Worm (Caenorhabditis elegans) whole organism, L3 larva: Measurements from ENCODE around the gene usp-50.

Source experiments
- R02D3.7 ChIP-seq: fragments of 150-350 bp; optimal IDR thresholded peaks from 2 replicates; lab custom pipeline; 2014; ENCODE audit warnings: missing biosample characterization, missing genetic modification characterization
- ZK546.5 ChIP-seq: sonication (generic microtip); optimal IDR thresholded peaks from 2 replicates; lab custom pipeline; 2017; ENCODE audit warnings: missing biosample characterization, missing genetic modification characterization
- aly-2 ChIP-seq: fragments of 150-350 bp; optimal IDR thresholded peaks from 2 replicates; lab custom pipeline; 2014; ENCODE audit warnings: missing biosample characterization, missing genetic modification characterization
- ama-1 ChIP-seq: fragments of 150-350 bp; optimal IDR thresholded peaks from 2 replicates; lab custom pipeline; 2018
- ceh-16 ChIP-seq: sonication (generic microtip); optimal IDR thresholded peaks from 2 replicates; lab custom pipeline; 2017; ENCODE audit warnings: missing biosample characterization, missing genetic modification characterization
- ceh-28 ChIP-seq: fragments of 150-350 bp; optimal IDR thresholded peaks from 2 replicates; lab custom pipeline; 2014; ENCODE audit warnings: missing biosample characterization, missing genetic modification reagents, missing genetic modification characterization
- ceh-9 ChIP-seq: sonication (generic microtip); optimal IDR thresholded peaks from 2 replicates; lab custom pipeline; 2018; ENCODE audit warnings: missing biosample characterization, missing genetic modification characterization
- daf-12 ChIP-seq: fragments of 150-350 bp; optimal IDR thresholded peaks from 2 replicates; lab custom pipeline; 2014; ENCODE audit warnings: missing biosample characterization, missing genetic modification reagents, missing genetic modification characterization
- egl-5 ChIP-seq: fragments of 150-350 bp; optimal IDR thresholded peaks from 2 replicates; lab custom pipeline; 2017; ENCODE audit warnings: missing biosample characterization, missing genetic modification reagents, missing genetic modification characterization, inconsistent platforms
- elt-2 ChIP-seq: sonication (generic microtip); optimal IDR thresholded peaks from 2 replicates; lab custom pipeline; 2016; ENCODE audit warnings: missing genetic modification reagents, mild to moderate bottlenecking, missing genetic modification characterization, missing compliant biosample characterization
- elt-3 ChIP-seq, 3 experiments: fragments of 150-350 bp in 1 of 3; sonication (generic microtip) in 2 of 3; optimal IDR thresholded peaks; 2 replicates in 2 of 3; 4 replicates in 1 of 3; lab custom pipeline; 2014 to 2017; ENCODE audit warnings: missing biosample characterization in 3 of 3, missing genetic modification characterization in 3 of 3
- fkh-10 ChIP-seq: sonication (generic microtip); optimal IDR thresholded peaks from 2 replicates; lab custom pipeline; 2017; ENCODE audit warnings: missing biosample characterization, missing genetic modification reagents, missing genetic modification characterization
- fos-1 ChIP-seq: fragments of 150-350 bp; optimal IDR thresholded peaks from 2 replicates; lab custom pipeline; 2014; ENCODE audit warnings: missing biosample characterization, missing genetic modification characterization
- hmg-11 ChIP-seq: sonication (generic microtip); optimal IDR thresholded peaks from 2 replicates; lab custom pipeline; 2016; ENCODE audit warnings: missing genetic modification characterization, missing compliant biosample characterization
- jun-1 ChIP-seq: fragments of 150-350 bp; optimal IDR thresholded peaks from 2 replicates; lab custom pipeline; 2014; ENCODE audit warnings: missing biosample characterization, missing genetic modification reagents, missing genetic modification characterization
- lin-15B ChIP-seq: fragments of 150-350 bp; optimal IDR thresholded peaks from 2 replicates; lab custom pipeline; 2014; ENCODE audit warnings: missing biosample characterization, missing genetic modification characterization
- lin-39 ChIP-seq: fragments of 150-350 bp; optimal IDR thresholded peaks from 2 replicates; lab custom pipeline; 2018; ENCODE audit warnings: missing biosample characterization, missing genetic modification reagents, missing genetic modification characterization
- mdl-1 ChIP-seq: fragments of 150-350 bp; optimal IDR thresholded peaks from 2 replicates; lab custom pipeline; 2014; ENCODE audit warnings: missing biosample characterization, missing genetic modification characterization
- nfya-1 ChIP-seq: sonication (generic microtip); optimal IDR thresholded peaks from 2 replicates; lab custom pipeline; 2017; ENCODE audit warnings: missing genetic modification characterization, mild to moderate bottlenecking, missing compliant biosample characterization, antibody characterized with exemption, moderate library complexity; ENCODE audit not compliant: insufficient read depth
- nhr-12 ChIP-seq: fragments of 150-350 bp; optimal IDR thresholded peaks from 2 replicates; lab custom pipeline; 2014; ENCODE audit warnings: missing biosample characterization, missing genetic modification characterization
- nhr-25 ChIP-seq: sonication (generic microtip); optimal IDR thresholded peaks from 2 replicates; lab custom pipeline; 2017; ENCODE audit warnings: missing biosample characterization, missing genetic modification characterization
- nhr-43 ChIP-seq: sonication (generic microtip); optimal IDR thresholded peaks from 2 replicates; lab custom pipeline; 2016; ENCODE audit warnings: mild to moderate bottlenecking, missing genetic modification characterization, missing compliant biosample characterization; ENCODE audit not compliant: poor library complexity, severe bottlenecking
- nhr-67 ChIP-seq: fragments of 150-350 bp; optimal IDR thresholded peaks from 2 replicates; lab custom pipeline; 2014; ENCODE audit warnings: missing biosample characterization, missing genetic modification characterization
- nhr-76 ChIP-seq: fragments of 150-350 bp; sonication (generic microtip); optimal IDR thresholded peaks from 5 replicates; lab custom pipeline; 2014; ENCODE audit warnings: missing biosample characterization, missing genetic modification characterization
- nhr-77 ChIP-seq: fragments of 150-350 bp; optimal IDR thresholded peaks from 2 replicates; lab custom pipeline; 2014; ENCODE audit warnings: missing biosample characterization, missing genetic modification characterization
- pha-4 ChIP-seq: fragments of 150-350 bp; optimal IDR thresholded peaks from 2 replicates; lab custom pipeline; 2014; ENCODE audit warnings: missing biosample characterization, missing genetic modification reagents, missing genetic modification characterization
- pqm-1 ChIP-seq: fragments of 150-350 bp; optimal IDR thresholded peaks from 2 replicates; lab custom pipeline; 2017; ENCODE audit warnings: missing biosample characterization, missing genetic modification characterization, inconsistent platforms
- sea-2 ChIP-seq: fragments of 150-350 bp; sonication (generic microtip); optimal IDR thresholded peaks from 4 replicates; lab custom pipeline; 2014; ENCODE audit warnings: missing biosample characterization, missing genetic modification reagents, missing genetic modification characterization
- skn-1 ChIP-seq: fragments of 150-350 bp; optimal IDR thresholded peaks from 2 replicates; lab custom pipeline; 2014; ENCODE audit warnings: missing biosample characterization, missing genetic modification characterization
- tbx-2 ChIP-seq: sonication (generic microtip); optimal IDR thresholded peaks from 2 replicates; lab custom pipeline; 2016; ENCODE audit warnings: mild to moderate bottlenecking, missing genetic modification characterization, missing compliant biosample characterization
- ztf-11 ChIP-seq: fragments of 150-350 bp; optimal IDR thresholded peaks from 2 replicates; lab custom pipeline; 2014; ENCODE audit warnings: missing biosample characterization, missing genetic modification characterization
- ztf-4 ChIP-seq: fragments of 150-350 bp; optimal IDR thresholded peaks from 2 replicates; lab custom pipeline; 2014; ENCODE audit warnings: missing biosample characterization, missing genetic modification characterization

Gene usp-50

ce11 chrV:17979789-17980188, 55.1 kb downstream of the usp-50 start, which contains the start of gene snx-6:
snx-6 (minus strand) TSS chrV:17980082.
- no peak for TF ChIP-seq sea-2 (GFP tag; lab: Kevin White, UChicago)
- TF ChIP-seq nhr-43 (tag; lab: Kevin White, UChicago) = no peak
- TF ChIP-seq ama-1 = no peak
- no peak for TF ChIP-seq lin-15B (tag; lab: Kevin White, UChicago)
- no peak for TF ChIP-seq nfya-1 (tag; lab: Kevin White, UChicago)
- no peak for TF ChIP-seq nhr-67 (tag; lab: Kevin White, UChicago)
- TF ChIP-seq daf-12 (tag; lab: Kevin White, UChicago) = no peak
- no peak for TF ChIP-seq R02D3.7
- TF ChIP-seq ceh-9 = no peak
- no peak for TF ChIP-seq ztf-4
- TF ChIP-seq ZK546.5 (tag; lab: Kevin White, UChicago) = no peak
- no peak for TF ChIP-seq pqm-1 (tag; lab: Kevin White, UChicago)
- TF ChIP-seq nhr-77 (tag; lab: Kevin White, UChicago) = no peak
- no peak for TF ChIP-seq skn-1 (tag; lab: Kevin White, UChicago)
- no peak for TF ChIP-seq jun-1 (tag; lab: Kevin White, UChicago)
- TF ChIP-seq fos-1 (tag; lab: Kevin White, UChicago) = no peak
- TF ChIP-seq ceh-28 (tag; lab: Kevin White, UChicago) = no peak
- no peak for TF ChIP-seq aly-2 (tag; lab: Kevin White, UChicago)
- TF ChIP-seq nhr-76 (tag; lab: Kevin White, UChicago) = no peak

- TF ChIP-seq ceh-28 (tag; lab: Kevin White, UChicago) = peak; percentile 59
- TF ChIP-seq ceh-16 (tag; lab: Kevin White, UChicago) = no peak
- TF ChIP-seq nhr-25 (tag; lab: Kevin White, UChicago) = peak; percentile 1
- peak; percentile 30 for TF ChIP-seq jun-1 (tag; lab: Kevin White, UChicago)
- no peak for TF ChIP-seq elt-3 (tag; optimal IDR thresholded peaks at IDR 0.05; lab: Kevin White, UChicago)
- TF ChIP-seq skn-1 (tag; lab: Kevin White, UChicago) = peak; percentile 9
- TF ChIP-seq pha-4 (tag; lab: Kevin White, UChicago) = peak; percentile 25
- peak; percentile 27 for TF ChIP-seq lin-39
- TF ChIP-seq lin-15B (tag; lab: Kevin White, UChicago) = peak; percentile 56
- peak; percentile 79 for TF ChIP-seq hmg-11 (tag; lab: Kevin White, UChicago)
- TF ChIP-seq nfya-1 (tag; lab: Kevin White, UChicago) = peak; percentile 57
- no peak for TF ChIP-seq nhr-12 (tag; lab: Kevin White, UChicago)
- TF ChIP-seq tbx-2 (tag; lab: Kevin White, UChicago) = no peak
- TF ChIP-seq egl-5 = peak; percentile 3
- peak; percentile 18 for TF ChIP-seq elt-2 (tag; lab: Kevin White, UChicago)
Measured at ce11 chrV:17981732-17982131, 57.0 kb downstream of the usp-50 start.

- TF ChIP-seq ztf-11 (tag; lab: Kevin White, UChicago) (no peak), ama-1 (no peak), mdl-1 (tag; lab: Kevin White, UChicago) (no peak), tbx-2 (tag; lab: Kevin White, UChicago) (no peak), fkh-10 (GFP tag; lab: Kevin White, UChicago) (no peak)
Measured at ce11 chrV:17982935-17983334, 58.2 kb downstream of the usp-50 start.
